Fruit fly (Drosophila melanogaster) whole organism: ENCODE measurements around the gene alpha-Est3.

Experiments
- CG8478 ChIP-seq: fragments of >200 bp; optimal IDR thresholded peaks from 2 replicates; lab custom pipeline; 2018; ENCODE audit warnings: inconsistent platforms
- Dll ChIP-seq: fragments of >200 bp; optimal IDR thresholded peaks from 2 replicates; lab custom pipeline; 2017
- EcR ChIP-seq, 2 experiments: fragments of >200 bp; optimal IDR thresholded peaks; 2 replicates each; lab custom pipeline; 2017; ENCODE audit warnings: missing biosample characterization in 2 of 2, missing genetic modification characterization in 2 of 2, missing genetic modification reagents in 2 of 2
- pan ChIP-seq: fragments of >200 bp; optimal IDR thresholded peaks from 2 replicates; lab custom pipeline; 2017
- psq ChIP-seq: fragments of >200 bp; optimal IDR thresholded peaks from 2 replicates; lab custom pipeline; 2017
- usp ChIP-seq: fragments of >200 bp; optimal IDR thresholded peaks from 2 replicates; lab custom pipeline; 2017; ENCODE audit warnings: missing biosample characterization, missing genetic modification characterization, mixed read lengths

Gene alpha-Est3

DNA sequence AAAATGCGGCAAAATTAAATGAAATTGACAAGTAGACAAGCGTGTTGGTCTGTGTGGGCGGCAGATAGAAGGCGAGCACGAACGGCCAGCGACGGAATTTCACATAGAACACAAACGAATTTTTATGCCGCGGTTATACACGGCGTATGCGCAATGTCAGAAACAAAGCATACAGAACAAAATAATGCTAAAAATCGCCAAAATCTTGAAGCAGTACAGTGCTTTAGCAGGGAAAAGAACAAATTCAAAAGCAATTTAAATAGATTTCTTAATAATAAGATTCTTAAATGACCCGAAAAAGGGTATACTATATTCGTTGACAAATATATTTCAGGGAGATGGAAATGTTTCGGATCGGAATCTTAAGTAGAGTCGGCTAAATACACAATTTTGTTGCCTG is 40.9 kb downstream of the alpha-Est3 start:
- TF ChIP-seq Dll (lab: Kevin White, UChicago) (no peak), CG8478 (lab: Kevin White, UChicago) (no peak), usp (GFP tag; lab: Kevin White, UChicago) (no peak), EcR (GFP tag; optimal IDR thresholded peaks at IDR 0.05; lab: Kevin White, UChicago) (no peak), pan (lab: Kevin White, UChicago) (no peak), psq (no peak)

DNA sequence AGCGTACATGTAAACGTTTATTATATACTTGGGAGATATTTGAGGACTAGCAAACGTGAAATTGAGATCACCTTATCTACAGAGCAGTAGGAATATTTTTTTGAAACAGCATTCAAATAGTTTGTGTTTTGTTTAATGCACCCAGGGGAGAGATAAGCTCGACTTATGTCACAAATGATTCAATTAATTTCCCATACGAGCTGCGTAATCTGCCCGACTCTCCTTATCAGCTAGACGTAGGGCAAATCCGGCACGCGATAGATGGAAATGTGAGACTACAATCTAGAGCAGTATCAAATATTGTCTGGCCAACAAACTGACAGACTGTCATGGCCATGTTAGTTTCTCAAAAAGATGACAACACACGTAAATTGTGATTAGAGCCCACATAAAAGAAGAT is 41.9 kb downstream of the alpha-Est3 start:
- no peak for TF ChIP-seq psq
- TF ChIP-seq EcR (GFP tag; optimal IDR thresholded peaks at IDR 0.05; lab: Kevin White, UChicago), result no peak

DNA sequence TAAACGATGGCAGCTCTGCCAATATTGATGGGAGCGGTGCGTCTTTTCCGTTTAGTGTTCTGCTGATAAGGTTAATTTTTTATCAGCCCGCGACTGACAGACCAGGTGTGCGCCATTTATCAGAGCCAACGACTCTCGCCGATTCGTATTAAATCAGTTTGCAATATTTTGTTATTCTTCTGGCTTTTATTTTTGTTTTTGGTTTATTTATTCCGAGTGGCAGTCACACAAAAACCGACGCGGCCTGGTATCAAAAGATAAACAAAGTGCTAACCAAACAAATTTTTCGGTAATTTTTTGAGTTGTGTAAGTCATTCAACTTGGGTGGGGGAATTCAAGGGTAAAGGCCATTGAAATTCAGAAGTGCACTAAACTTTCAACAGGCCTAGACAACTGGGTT is 43.9 kb downstream of the alpha-Est3 start:
- no peak for TF ChIP-seq usp (GFP tag; lab: Kevin White, UChicago)
- TF ChIP-seq pan (lab: Kevin White, UChicago), result no peak
- no peak for TF ChIP-seq psq

DNA sequence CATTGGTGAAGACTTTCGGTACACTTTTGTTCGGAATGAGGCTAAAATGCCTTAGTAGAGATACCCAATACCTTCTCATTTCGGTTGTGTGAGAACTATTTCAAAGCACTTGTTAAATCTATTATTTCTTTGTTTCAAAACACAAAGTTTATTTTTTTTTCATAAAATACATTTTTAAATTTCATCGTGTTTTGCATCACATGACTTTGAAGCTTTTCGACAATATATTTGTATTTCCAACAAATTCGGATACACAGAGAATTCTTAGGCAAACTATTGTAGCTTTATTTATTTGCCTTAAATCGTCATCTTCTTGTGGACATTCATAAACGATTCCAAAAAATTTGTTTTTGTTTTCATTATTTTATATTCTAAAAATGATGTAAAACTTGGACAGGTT is 47.7 kb downstream of the alpha-Est3 start, which contains the start of gene alpha-Est10:
Gene alpha-Est10, minus strand, starts transcription at position 101 of the 400 bp plus-strand sequence.
- no peak for TF ChIP-seq Dll (lab: Kevin White, UChicago)
- TF ChIP-seq psq, result no peak
- no peak for TF ChIP-seq CG8478 (lab: Kevin White, UChicago)
- TF ChIP-seq EcR (GFP tag; optimal IDR thresholded peaks at IDR 0.05; lab: Kevin White, UChicago), result no peak
- TF ChIP-seq pan (lab: Kevin White, UChicago), result no peak
- no peak for TF ChIP-seq usp (GFP tag; lab: Kevin White, UChicago)

DNA sequence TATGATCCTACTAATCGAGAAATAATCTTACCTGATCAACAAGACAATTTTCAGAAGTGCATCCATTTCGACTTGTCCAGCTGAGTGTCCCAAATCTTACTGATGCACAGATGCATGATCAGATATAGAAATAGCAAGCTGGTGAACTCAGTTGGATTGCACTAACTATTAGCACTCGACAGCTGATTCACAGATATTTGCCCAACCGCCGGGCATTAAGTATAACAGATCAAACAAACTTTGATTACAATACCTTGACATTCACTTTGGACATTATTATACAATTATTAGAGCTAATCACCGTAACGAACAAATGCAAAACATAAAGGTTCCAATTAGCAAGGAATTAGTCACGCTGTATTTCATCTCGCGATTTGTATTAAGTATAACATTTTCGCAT is 48.3 kb downstream of the alpha-Est3 start, which contains the start of gene CG42656:
Gene CG42656, minus strand, starts transcription at position 101 of the 400 bp plus-strand sequence.
- no peak for TF ChIP-seq usp (GFP tag; lab: Kevin White, UChicago)
- TF ChIP-seq pan (lab: Kevin White, UChicago), result no peak
- TF ChIP-seq EcR (GFP tag; optimal IDR thresholded peaks at IDR 0.05; lab: Kevin White, UChicago), result no peak
- TF ChIP-seq CG8478 (lab: Kevin White, UChicago), result no peak
- no peak for TF ChIP-seq Dll (lab: Kevin White, UChicago)
- TF ChIP-seq psq, result no peak

DNA sequence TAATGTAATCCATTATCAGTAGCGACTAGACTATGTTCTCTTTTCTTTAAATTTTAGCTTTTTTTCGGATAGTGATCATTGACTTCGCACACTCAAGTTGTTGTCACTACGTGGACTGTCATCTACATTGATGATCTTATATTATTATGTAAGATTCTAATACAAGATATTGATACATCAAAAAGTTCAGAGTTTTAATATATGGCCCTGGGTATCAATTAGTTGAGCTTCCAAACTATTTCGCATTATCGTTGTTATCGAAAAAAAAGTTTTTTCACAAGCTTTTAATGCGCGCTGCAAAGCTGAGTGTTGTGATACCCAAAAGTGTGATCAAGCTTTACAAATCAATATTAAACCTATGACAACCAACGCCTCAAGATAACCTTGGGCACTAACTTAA is 49.3 kb downstream of the alpha-Est3 start:
- TF ChIP-seq pan (lab: Kevin White, UChicago) (peak; percentile 9), psq (no peak)

DNA sequence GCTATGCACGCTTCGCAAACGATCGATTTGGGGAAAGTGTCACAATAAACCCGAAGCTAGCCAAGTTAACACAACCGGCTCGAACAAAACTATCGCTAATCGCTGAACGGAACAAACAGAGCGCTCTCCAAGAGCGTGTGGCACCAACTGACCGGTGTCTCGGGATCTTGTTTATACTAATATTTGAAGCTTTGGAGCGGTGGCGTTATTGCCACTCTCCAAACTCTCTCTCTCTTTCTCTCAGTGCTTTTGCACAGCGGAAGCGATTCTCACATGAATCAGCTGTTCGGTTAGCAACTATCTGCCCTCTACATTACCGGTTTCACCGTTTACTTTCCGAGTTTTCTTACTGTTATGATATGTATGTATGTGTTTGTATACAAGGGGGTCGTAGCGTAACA is 50.0 kb downstream of the alpha-Est3 start:
- peak in 1 of 2 experiments; percentile 17 for TF ChIP-seq EcR (GFP tag; optimal IDR thresholded peaks at IDR 0.05; lab: Kevin White, UChicago)
- TF ChIP-seq CG8478 (lab: Kevin White, UChicago), result no peak

DNA sequence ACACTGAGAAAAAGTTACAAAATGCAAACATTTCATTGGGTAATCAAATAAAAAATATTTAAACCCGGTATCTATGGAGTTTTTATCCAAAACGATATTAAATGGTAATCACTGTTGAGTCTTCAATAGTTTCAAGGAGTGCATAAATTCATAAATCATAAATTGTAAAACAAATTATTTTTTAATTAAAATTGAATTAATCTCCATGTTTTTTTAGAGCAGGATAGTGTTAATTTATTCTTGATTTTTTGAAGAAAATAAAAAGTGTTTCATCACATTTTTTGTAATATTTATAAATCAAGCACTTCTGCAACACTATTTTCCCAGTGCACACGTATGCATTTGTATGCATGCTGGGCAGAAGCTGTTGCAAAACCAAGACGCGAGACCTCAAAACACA is 50.5 kb downstream of the alpha-Est3 start:
- TF ChIP-seq EcR (GFP tag; optimal IDR thresholded peaks at IDR 0.05; lab: Kevin White, UChicago) (no peak), pan (lab: Kevin White, UChicago) (no peak), usp (GFP tag; lab: Kevin White, UChicago) (no peak), psq (no peak), CG8478 (lab: Kevin White, UChicago) (no peak), Dll (lab: Kevin White, UChicago) (no peak)

DNA sequence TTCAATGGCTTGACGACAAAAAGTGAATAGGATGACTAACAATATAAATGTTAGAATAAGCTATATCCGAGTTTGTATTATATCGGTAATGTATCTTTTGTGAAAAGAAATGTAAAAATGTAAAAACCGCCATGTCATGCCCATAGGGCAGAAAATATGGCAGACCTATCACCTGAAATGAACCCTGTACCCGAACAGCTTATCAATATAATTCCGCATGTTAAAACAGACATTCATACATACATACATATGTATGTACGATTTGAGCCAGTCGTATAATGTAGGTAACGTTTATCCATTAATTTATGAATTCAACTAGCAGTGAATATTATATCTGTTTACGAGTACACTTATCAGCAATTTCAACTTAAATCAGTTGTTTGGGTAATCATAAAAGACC is 51.5 kb downstream of the alpha-Est3 start:
- TF ChIP-seq Dll (lab: Kevin White, UChicago) (no peak), EcR (GFP tag; optimal IDR thresholded peaks at IDR 0.05; lab: Kevin White, UChicago) (no peak), pan (lab: Kevin White, UChicago) (no peak), psq (no peak), usp (GFP tag; lab: Kevin White, UChicago) (no peak), CG8478 (lab: Kevin White, UChicago) (no peak)
